Worm (Caenorhabditis elegans) whole organism, L4 larva: ENCODE measurements around the gene srh-223.
A peak's percentile ranks its signal among the peaks of the same experiment; 100 is the strongest.

ENCODE experiments used
- F10B5.3 ChIP-seq: sonication (generic microtip); optimal IDR thresholded peaks from 2 replicates; lab custom pipeline; 2016; ENCODE audit warnings: mild to moderate bottlenecking, missing genetic modification characterization, missing compliant biosample characterization
- F26F4.8 ChIP-seq: fragments of 200-800 bp; sonication (Bioruptor generic); conservative IDR thresholded peaks from 2 replicates; pipeline ENCODE4 v1.3.6; 2022; ENCODE audit warnings: missing genetic modification characterization, missing compliant biosample characterization
- F37D6.2 ChIP-seq: sonication (generic microtip); optimal IDR thresholded peaks from 2 replicates; lab custom pipeline; 2016; ENCODE audit warnings: mild to moderate bottlenecking, missing genetic modification characterization, missing compliant biosample characterization
- F44E2.7 ChIP-seq: fragments of 200-800 bp; sonication (Bioruptor generic); IDR thresholded peaks from 2 replicates; pipeline ENCODE4 v2.1.2; 2022; ENCODE audit warnings: missing genetic modification characterization, missing compliant biosample characterization
- T26A8.4 ChIP-seq: fragments of 200-800 bp; sonication (Bioruptor generic); IDR thresholded peaks from 2 replicates; pipeline ENCODE4 v1.3.6; 2022; ENCODE audit warnings: missing genetic modification characterization, missing compliant biosample characterization
- ZK546.5 ChIP-seq, 2 experiments: sonication (generic microtip); optimal IDR thresholded peaks; 2 replicates each; lab custom pipeline; 2017; ENCODE audit warnings: missing biosample characterization in 2 of 2, missing genetic modification characterization in 2 of 2
- aha-1 ChIP-seq: fragments of 150-350 bp; peaks from one replicate; lab custom pipeline; 2014; ENCODE audit warnings: missing biosample characterization, missing genetic modification characterization
- ama-1 ChIP-seq: fragments of 150-350 bp; optimal IDR thresholded peaks from 2 replicates; lab custom pipeline; 2014; ENCODE audit warnings: inconsistent platforms, mixed read lengths
- ceh-28 ChIP-seq: fragments of 150-350 bp; optimal IDR thresholded peaks from 2 replicates; lab custom pipeline; 2014; ENCODE audit warnings: missing biosample characterization, missing genetic modification reagents, missing genetic modification characterization
- ceh-44 ChIP-seq: fragments of 200-800 bp; sonication (Bioruptor generic); IDR thresholded peaks from 2 replicates; pipeline ENCODE4 v1.3.6; 2022; ENCODE audit warnings: missing genetic modification reagents, missing genetic modification characterization, missing compliant biosample characterization
- ceh-62 ChIP-seq: sonication (generic microtip); optimal IDR thresholded peaks from 2 replicates; lab custom pipeline; 2017; ENCODE audit warnings: missing biosample characterization, missing genetic modification characterization
- cey-2 ChIP-seq: sonication (generic microtip); optimal IDR thresholded peaks from 3 replicates; lab custom pipeline; 2017; ENCODE audit warnings: missing genetic modification characterization, mild to moderate bottlenecking, missing compliant biosample characterization, antibody characterized with exemption, borderline replicate concordance; ENCODE audit not compliant: insufficient read depth
- daf-16 ChIP-seq, 3 experiments: sonication (generic microtip); optimal IDR thresholded peaks; 2 replicates each; lab custom pipeline; 2016 to 2017; ENCODE audit warnings: missing genetic modification characterization in 3 of 3, missing genetic modification reagents in 3 of 3, mild to moderate bottlenecking in 2 of 3, missing compliant biosample characterization in 2 of 3, missing biosample characterization in 1 of 3, moderate library complexity in 1 of 3
- daf-8 ChIP-seq: fragments of 200-800 bp; sonication (Bioruptor generic); IDR thresholded peaks from 2 replicates; pipeline ENCODE4 v1.3.6; 2022; ENCODE audit warnings: missing genetic modification characterization, missing compliant biosample characterization
- dmd-6 ChIP-seq: fragments of 200-800 bp; sonication (Bioruptor generic); IDR thresholded peaks from 2 replicates; pipeline ENCODE4 v1.3.6; 2022; ENCODE audit warnings: missing genetic modification reagents, missing genetic modification characterization, missing compliant biosample characterization
- dmd-9 ChIP-seq: fragments of 200-800 bp; sonication (Bioruptor generic); IDR thresholded peaks from 2 replicates; pipeline ENCODE4 v1.3.6; 2022; ENCODE audit warnings: missing genetic modification reagents, missing genetic modification characterization, missing compliant biosample characterization
- dpl-1 ChIP-seq: fragments of 150-350 bp; optimal IDR thresholded peaks from 2 replicates; lab custom pipeline; 2014; ENCODE audit warnings: missing biosample characterization, missing genetic modification reagents, missing genetic modification characterization
- dve-1 ChIP-seq: sonication (generic microtip); optimal IDR thresholded peaks from 2 replicates; lab custom pipeline; 2017; ENCODE audit warnings: antibody characterized with exemption, mild to moderate bottlenecking, missing genetic modification characterization, missing compliant biosample characterization; ENCODE audit not compliant: insufficient read depth
- egl-27 ChIP-seq: sonication (generic microtip); optimal IDR thresholded peaks from 3 replicates; lab custom pipeline; 2017; ENCODE audit warnings: missing biosample characterization, missing genetic modification reagents, missing genetic modification characterization
- egl-43 ChIP-seq: fragments of 200-800 bp; sonication (Bioruptor generic); IDR thresholded peaks from 2 replicates; pipeline ENCODE4 v1.3.6; 2022; ENCODE audit warnings: missing genetic modification reagents, missing genetic modification characterization, missing compliant biosample characterization
- gei-8 ChIP-seq: fragments of 200-800 bp; sonication (Bioruptor generic); optimal IDR thresholded peaks from 2 replicates; lab custom pipeline; 2018; ENCODE audit warnings: mild to moderate bottlenecking, missing genetic modification characterization, missing compliant biosample characterization
- hif-1 ChIP-seq, 2 experiments: sonication (generic microtip); optimal IDR thresholded peaks; 2 replicates each; lab custom pipeline; 2016 to 2017; ENCODE audit warnings: missing compliant biosample characterization in 2 of 2, missing genetic modification characterization in 2 of 2, missing genetic modification reagents in 2 of 2, missing genotype in 2 of 2, mild to moderate bottlenecking in 1 of 2
- hmg-1.1 ChIP-seq: fragments of 200-800 bp; sonication (Bioruptor generic); IDR thresholded peaks from 2 replicates; pipeline ENCODE4 v1.3.6; 2022; ENCODE audit warnings: missing genetic modification reagents, missing genetic modification characterization, missing compliant biosample characterization
- jun-1 ChIP-seq: fragments of 150-350 bp; optimal IDR thresholded peaks from 2 replicates; lab custom pipeline; 2014; ENCODE audit warnings: missing biosample characterization, missing genetic modification reagents, missing genetic modification characterization
- lin-13 ChIP-seq: fragments of 150-350 bp; optimal IDR thresholded peaks from 2 replicates; lab custom pipeline; 2014; ENCODE audit warnings: missing biosample characterization, missing genetic modification reagents, missing genetic modification characterization
- lsy-2 ChIP-seq, 2 experiments: fragments of 150-350 bp in 1 of 2; sonication (generic microtip) in 1 of 2; optimal IDR thresholded peaks; 2 replicates each; lab custom pipeline; 2014 to 2017; ENCODE audit warnings: missing biosample characterization in 2 of 2, missing genetic modification characterization in 2 of 2
- madf-9 ChIP-seq: fragments of 200-800 bp; sonication (Bioruptor generic); conservative IDR thresholded peaks from 2 replicates; pipeline ENCODE4 v1.3.6; 2022; ENCODE audit warnings: missing genetic modification reagents, missing genetic modification characterization, missing compliant biosample characterization
- mes-2 ChIP-seq: sonication (generic microtip); optimal IDR thresholded peaks from 2 replicates; lab custom pipeline; 2016; ENCODE audit warnings: missing genotype, mild to moderate bottlenecking, missing genetic modification characterization, missing compliant biosample characterization; ENCODE audit not compliant: poor library complexity, severe bottlenecking
- nhr-102 ChIP-seq: sonication (generic microtip); optimal IDR thresholded peaks from 2 replicates; lab custom pipeline; 2016; ENCODE audit warnings: mild to moderate bottlenecking, missing genetic modification characterization, moderate library complexity, missing compliant biosample characterization
- nhr-11 ChIP-seq: fragments of 150-350 bp; optimal IDR thresholded peaks from 2 replicates; lab custom pipeline; 2014; ENCODE audit warnings: missing biosample characterization, missing genetic modification characterization
- nhr-111 ChIP-seq: fragments of 200-800 bp; sonication (Bioruptor generic); optimal IDR thresholded peaks from 2 replicates; lab custom pipeline; 2018; ENCODE audit warnings: mild to moderate bottlenecking, missing genetic modification characterization, missing compliant biosample characterization
- nhr-28 ChIP-seq: fragments of 150-350 bp; optimal IDR thresholded peaks from 2 replicates; lab custom pipeline; 2014; ENCODE audit warnings: missing biosample characterization, missing genetic modification characterization
- nhr-48 ChIP-seq: sonication (generic microtip); optimal IDR thresholded peaks from 2 replicates; lab custom pipeline; 2016; ENCODE audit warnings: mild to moderate bottlenecking, missing genetic modification characterization, missing compliant biosample characterization
- nhr-77 ChIP-seq: fragments of 150-350 bp; optimal IDR thresholded peaks from 2 replicates; lab custom pipeline; 2014; ENCODE audit warnings: missing biosample characterization, missing genetic modification characterization
- pqm-1 ChIP-seq: sonication (generic microtip); optimal IDR thresholded peaks from 2 replicates; lab custom pipeline; 2017; ENCODE audit warnings: missing biosample characterization, missing genetic modification characterization
- rbr-2 ChIP-seq: sonication (generic microtip); optimal IDR thresholded peaks from 2 replicates; lab custom pipeline; 2016; ENCODE audit warnings: missing genotype, missing genetic modification characterization, missing compliant biosample characterization
- saeg-2 ChIP-seq: fragments of 200-800 bp; sonication (Bioruptor generic); IDR thresholded peaks from 2 replicates; pipeline ENCODE4 v1.3.6; 2022; ENCODE audit warnings: missing genetic modification reagents, missing genetic modification characterization, missing compliant biosample characterization
- sdz-12 ChIP-seq: fragments of 200-800 bp; sonication (Bioruptor generic); optimal IDR thresholded peaks from 2 replicates; lab custom pipeline; 2018; ENCODE audit warnings: mild to moderate bottlenecking, missing genetic modification characterization, missing compliant biosample characterization
- skn-1 ChIP-seq: fragments of 150-350 bp; optimal IDR thresholded peaks from 2 replicates; lab custom pipeline; 2014; ENCODE audit warnings: missing biosample characterization, missing genetic modification characterization
- snpc-4 ChIP-seq: fragments of 150-350 bp; optimal IDR thresholded peaks from 2 replicates; lab custom pipeline; 2014; ENCODE audit warnings: missing biosample characterization, missing genetic modification characterization
- spr-1 ChIP-seq: sonication (generic microtip); optimal IDR thresholded peaks from 2 replicates; lab custom pipeline; 2016; ENCODE audit warnings: mild to moderate bottlenecking, missing genetic modification characterization, missing compliant biosample characterization
- tra-1 ChIP-seq: fragments of 200-800 bp; sonication (Bioruptor generic); IDR thresholded peaks from 2 replicates; pipeline ENCODE4 v1.3.6; 2022; ENCODE audit warnings: missing genetic modification reagents, missing genetic modification characterization, missing compliant biosample characterization
- unc-62 ChIP-seq, 3 experiments: fragments of 150-350 bp in 1 of 3; sonication (generic microtip); optimal IDR thresholded peaks in 2 of 3; peaks in 1 of 3; 1 replicate in 1 of 3; 2 replicates in 2 of 3; lab custom pipeline; 2014 to 2017; ENCODE audit warnings: missing biosample characterization in 3 of 3, missing genetic modification characterization in 3 of 3, missing genetic modification reagents in 3 of 3, missing genotype in 1 of 3
- vab-7 ChIP-seq: fragments of 200-800 bp; sonication (Bioruptor generic); IDR thresholded peaks from 2 replicates; pipeline ENCODE4 v1.3.6; 2022; ENCODE audit warnings: missing genetic modification reagents, missing genetic modification characterization, missing compliant biosample characterization
- zip-2 ChIP-seq: fragments of 150-350 bp; optimal IDR thresholded peaks from 2 replicates; lab custom pipeline; 2014; ENCODE audit warnings: missing biosample characterization, missing genetic modification characterization
- ztf-7 ChIP-seq: fragments of 150-350 bp; optimal IDR thresholded peaks from 2 replicates; lab custom pipeline; 2014; ENCODE audit warnings: missing biosample characterization, missing genetic modification characterization

srh-223 gene

DNA sequence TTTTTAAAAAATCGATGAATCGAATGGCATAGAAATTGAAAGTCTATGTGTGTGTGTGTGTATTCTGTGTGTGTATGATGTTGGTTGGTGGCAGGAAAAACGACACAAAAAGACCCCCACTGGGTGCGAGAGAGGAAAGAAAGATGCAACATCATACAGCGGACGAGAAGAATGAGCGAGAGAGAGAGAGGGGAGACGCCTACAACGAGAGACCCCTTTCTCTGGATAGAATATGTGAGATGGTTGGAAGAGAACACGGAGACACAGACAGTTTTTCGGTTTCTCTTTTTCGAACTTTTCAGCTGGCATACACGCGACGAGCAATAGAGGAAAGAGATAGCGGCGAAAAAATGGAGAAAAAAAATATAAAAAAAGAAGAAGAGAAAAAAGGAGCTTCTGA, 38.1 kb downstream of the srh-223 start (continued):
- TF ChIP-seq snpc-4 (tag; lab: Kevin White, UChicago) = no peak
- peak; percentile 41 for TF ChIP-seq spr-1 (tag; lab: Kevin White, UChicago)
- TF ChIP-seq nhr-102 (tag; lab: Kevin White, UChicago) = no peak
- TF ChIP-seq dmd-6 (GFP tag; lab: Robert Waterston, UW) = peak; percentile 75
- peak; percentile 9 for TF ChIP-seq ama-1 (lab: Kevin White, UChicago)
- peak; percentile 19 for TF ChIP-seq cey-2
- TF ChIP-seq ceh-62 (tag; lab: Kevin White, UChicago) = no peak
- TF ChIP-seq dmd-9 (GFP tag; lab: Robert Waterston, UW) = 0 out of 2 replicates have a peak, but pooled peaks have one; percentile 26
- 0 out of 2 replicates have a peak, but pooled peaks have one; percentile 41 for TF ChIP-seq egl-43
- no peak for TF ChIP-seq F10B5.3
- no peak for TF ChIP-seq egl-27 (tag; lab: Kevin White, UChicago)
- no peak for TF ChIP-seq sdz-12 (GFP tag; lab: Kevin White, UChicago)
- TF ChIP-seq ceh-28 = no peak
- TF ChIP-seq F26F4.8 (GFP tag; lab: Robert Waterston, UW) = no peak
- TF ChIP-seq lin-13 (GFP tag; lab: Kevin White, UChicago) = peak; percentile 45
- no peak for TF ChIP-seq F37D6.2
- TF ChIP-seq ZK546.5 (tag; optimal IDR thresholded peaks at IDR 0.05; lab: Kevin White, UChicago) = no peak
- no peak for TF ChIP-seq nhr-111 (GFP tag; lab: Kevin White, UChicago)
- 0 out of 2 replicates have a peak, but pooled peaks have one; percentile 19 for TF ChIP-seq madf-9 (GFP tag; lab: Robert Waterston, UW)
- no peak for TF ChIP-seq daf-8 (GFP tag; lab: Robert Waterston, UW)
- TF ChIP-seq hmg-1.1 (GFP tag; lab: Robert Waterston, UW) = peak; percentile 81
- peak; percentile 99 for TF ChIP-seq aha-1 (tag; lab: Kevin White, UChicago)
- TF ChIP-seq vab-7 (GFP tag; lab: Robert Waterston, UW) = no peak
- peak; percentile 66 to 79 for TF ChIP-seq lsy-2 (tag; optimal IDR thresholded peaks at IDR 0.05; lab: Kevin White, UChicago)
- TF ChIP-seq tra-1 = peak; percentile 46
- TF ChIP-seq skn-1 (tag; lab: Kevin White, UChicago) = no peak
- no peak for TF ChIP-seq F44E2.7 (GFP tag; lab: Robert Waterston, UW)
- TF ChIP-seq gei-8 (GFP tag; lab: Kevin White, UChicago) = no peak
- no peak for TF ChIP-seq unc-62 (GFP tag; optimal IDR thresholded peaks at IDR 0.05 in 1 of 2; lab: Kevin White, UChicago)
- TF ChIP-seq unc-62 (tag; optimal IDR thresholded peaks at IDR 0.05; lab: Kevin White, UChicago) = no peak
- 0 out of 2 replicates have a peak, but pooled peaks have one; percentile 34 for TF ChIP-seq saeg-2
- TF ChIP-seq dpl-1 (GFP tag; lab: Kevin White, UChicago) = peak; percentile 49
- peak; percentile 71 for TF ChIP-seq nhr-28 (tag; lab: Kevin White, UChicago)
- TF ChIP-seq rbr-2 (tag; lab: Kevin White, UChicago) = peak; percentile 83
- peak; percentile 67 for TF ChIP-seq nhr-77 (tag; lab: Kevin White, UChicago)
- peak; percentile 44 for TF ChIP-seq nhr-48 (tag; lab: Kevin White, UChicago)
- TF ChIP-seq ceh-44 (GFP tag; lab: Robert Waterston, UW) = no peak

DNA sequence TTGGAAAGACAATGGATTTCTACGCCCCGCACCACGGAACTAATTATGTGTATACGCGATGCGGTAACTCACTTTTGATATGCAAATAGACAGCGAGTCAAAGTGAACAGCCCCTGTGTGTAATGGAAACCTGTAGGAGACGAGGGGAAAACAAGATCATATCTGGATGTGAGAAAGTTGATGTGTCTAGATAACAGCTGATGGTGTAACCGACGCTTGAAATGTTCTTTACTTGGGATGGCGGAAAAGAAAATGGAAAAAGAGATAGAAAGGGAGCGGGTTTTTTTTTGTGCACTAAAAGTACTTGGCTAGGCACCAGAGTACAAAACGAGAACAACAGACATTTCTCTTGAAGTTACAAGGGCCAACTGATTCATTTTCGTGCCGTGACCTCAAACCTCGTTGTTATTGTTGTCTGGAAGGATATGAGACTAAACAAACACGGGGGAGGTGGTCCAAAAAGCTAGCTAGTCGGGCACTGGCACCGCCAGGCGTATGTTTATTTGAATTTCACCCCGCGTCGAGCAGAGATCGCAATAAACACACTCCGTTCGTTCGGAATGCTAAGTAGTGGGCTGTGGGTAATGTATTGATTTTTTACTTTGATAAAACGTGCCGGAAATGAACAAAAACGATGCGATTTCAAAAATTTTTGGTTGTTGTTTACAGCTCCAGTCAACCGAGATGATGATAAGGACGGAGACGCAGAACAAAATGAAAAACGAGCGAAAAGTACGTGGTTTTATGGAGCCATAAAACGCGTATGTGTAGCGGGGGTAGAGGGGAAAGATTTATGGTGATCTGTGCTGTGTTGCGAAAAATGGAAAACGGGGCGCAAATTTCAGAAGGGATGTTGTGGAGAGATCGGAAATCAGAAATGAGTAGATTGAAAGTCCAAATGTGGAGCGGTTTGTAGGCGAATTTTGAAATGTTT, 40.4 kb downstream of the srh-223 start:
- TF ChIP-seq nhr-28 (tag; lab: Kevin White, UChicago) = peak; percentile 71
- TF ChIP-seq zip-2 = no peak
- TF ChIP-seq T26A8.4 = no peak
- no peak for TF ChIP-seq ceh-44 (GFP tag; lab: Robert Waterston, UW)
- TF ChIP-seq hif-1 (tag; optimal IDR thresholded peaks at IDR 0.05; lab: Kevin White, UChicago) = peak in 1 of 2 experiments; percentile 68
- TF ChIP-seq F44E2.7 (GFP tag; lab: Robert Waterston, UW) = no peak
- TF ChIP-seq nhr-77 (tag; lab: Kevin White, UChicago) = peak; percentile 24
- peak; percentile 50 for TF ChIP-seq dve-1 (tag; lab: Kevin White, UChicago)
- TF ChIP-seq pqm-1 (tag; lab: Kevin White, UChicago) = peak; percentile 31
- peak; percentile 5 for TF ChIP-seq ceh-28
- no peak for TF ChIP-seq jun-1
- peak; percentile 11 for TF ChIP-seq mes-2
- peak in 1 of 2 experiments; percentile 81 for TF ChIP-seq unc-62 (GFP tag; optimal IDR thresholded peaks at IDR 0.05 in 1 of 2; lab: Kevin White, UChicago)
- no peak for TF ChIP-seq unc-62 (tag; optimal IDR thresholded peaks at IDR 0.05; lab: Kevin White, UChicago)
- no peak for TF ChIP-seq ztf-7 (tag; lab: Kevin White, UChicago)
- TF ChIP-seq nhr-11 (tag; lab: Kevin White, UChicago) = peak; percentile 57
- TF ChIP-seq dmd-6 (GFP tag; lab: Robert Waterston, UW) = peak; percentile 44
- TF ChIP-seq saeg-2 = no peak
- TF ChIP-seq daf-16 (GFP tag; optimal IDR thresholded peaks at IDR 0.05; lab: Kevin White, UChicago) = peak in 1 of 2 experiments; percentile 87
- peak; percentile 79 for TF ChIP-seq daf-16 (tag; optimal IDR thresholded peaks at IDR 0.05; lab: Kevin White, UChicago)
